Worm (Caenorhabditis elegans): ENCODE measurements around the gene coa-3.
A peak's percentile ranks its signal among the peaks of the same experiment; 100 is the strongest.

The coa-3 gene

ce11 chrII:4621650-4622049 lies 19.2 kb upstream of the coa-3 start, which contains the start of gene clec-139:
Gene clec-139 (minus strand): TSS chrII:4621750.
- TF ChIP-seq unc-62 (GFP tag; optimal IDR thresholded peaks at IDR 0.05 in 1 of 2) (peak in 1 of 2 experiments; percentile 47), unc-62 (tag; optimal IDR thresholded peaks at IDR 0.05) (no peak), egl-27 (tag; optimal IDR thresholded peaks at IDR 0.05) (no peak)

- no peak for TF ChIP-seq D1046.2 (GFP tag; IDR thresholded peaks at IDR 0.05)
- TF ChIP-seq rbr-2 (tag; optimal IDR thresholded peaks at IDR 0.05), result no peak
- TF ChIP-seq zfp-3 (GFP tag; conservative IDR thresholded peaks at IDR 0.05), result no peak
- no peak for TF ChIP-seq lim-7 (GFP tag; IDR thresholded peaks at IDR 0.05)
- TF ChIP-seq tag-97 (GFP tag; IDR thresholded peaks at IDR 0.05), result no peak
- TF ChIP-seq pha-4 (GFP tag; IDR thresholded peaks at IDR 0.05), result no peak
- TF ChIP-seq pha-4 (tag; optimal IDR thresholded peaks at IDR 0.05), result no peak
- no peak for TF ChIP-seq dmd-6 (GFP tag; IDR thresholded peaks at IDR 0.05)
- no peak for TF ChIP-seq arid-1 (GFP tag; conservative IDR thresholded peaks at IDR 0.05)
- TF ChIP-seq ceh-62 (tag; optimal IDR thresholded peaks at IDR 0.05), result no peak
- no peak for TF ChIP-seq fos-1 (tag; optimal IDR thresholded peaks at IDR 0.05)
Observed at ce11 chrII:4619700-4620099, 17.3 kb upstream of the coa-3 start, which contains the start of gene clec-138. Gene clec-138 (minus strand): TSS chrII:4619800.

- TF ChIP-seq nhr-25 (tag; optimal IDR thresholded peaks at IDR 0.05; ENCODE audit: borderline replicate concordance, insufficient read depth) (no peak), madf-9 (GFP tag; conservative IDR thresholded peaks at IDR 0.05) (no peak), attf-4 (tag; optimal IDR thresholded peaks at IDR 0.05) (no peak), jun-1 (tag; optimal IDR thresholded peaks at IDR 0.05) (no peak), hif-1 (tag; optimal IDR thresholded peaks at IDR 0.05) (no peak), hlh-30 (tag; optimal IDR thresholded peaks at IDR 0.05; ENCODE audit: insufficient read depth) (no peak), D1046.2 (GFP tag; IDR thresholded peaks at IDR 0.05) (no peak)
Observed at ce11 chrII:4617990-4618389, 15.6 kb upstream of the coa-3 start, which contains the start of gene clec-137. Gene clec-137 (minus strand): TSS chrII:4618090.

ce11 chrII:4616443-4616842 lies 14.0 kb upstream of the coa-3 start, which contains the start of gene clec-136:
Gene clec-136 (minus strand): TSS chrII:4616543.
- TF ChIP-seq pha-4 (GFP tag; IDR thresholded peaks at IDR 0.05) (no peak), pha-4 (tag; optimal IDR thresholded peaks at IDR 0.05) (no peak), dmd-8 (GFP tag; IDR thresholded peaks at IDR 0.05) (no peak), T20F7.1 (GFP tag; optimal IDR thresholded peaks at IDR 0.05) (no peak), attf-4 (tag; optimal IDR thresholded peaks at IDR 0.05) (no peak), mdt-29 (GFP tag; IDR thresholded peaks at IDR 0.05) (no peak), duxl-1 (tag; optimal IDR thresholded peaks at IDR 0.05; ENCODE audit: poor library complexity) (no peak), saeg-2 (GFP tag; IDR thresholded peaks at IDR 0.05) (no peak), lim-7 (GFP tag; IDR thresholded peaks at IDR 0.05) (no peak), hif-1 (tag; optimal IDR thresholded peaks at IDR 0.05) (no peak)

- TF ChIP-seq aly-2 (tag; optimal IDR thresholded peaks at IDR 0.05) (no peak), vab-7 (GFP tag; IDR thresholded peaks at IDR 0.05) (no peak), nhr-42 (GFP tag; IDR thresholded peaks at IDR 0.05) (no peak), dmd-8 (GFP tag; IDR thresholded peaks at IDR 0.05) (no peak), zfp-3 (GFP tag; conservative IDR thresholded peaks at IDR 0.05) (no peak), nhr-77 (tag; optimal IDR thresholded peaks at IDR 0.05) (no peak), nhr-41 (GFP tag; IDR thresholded peaks at IDR 0.05) (no peak), nhr-237 (tag; optimal IDR thresholded peaks at IDR 0.05) (no peak), nhr-6 (tag; optimal IDR thresholded peaks at IDR 0.05) (no peak), aha-1 (tag) (no peak), egl-27 (tag; optimal IDR thresholded peaks at IDR 0.05) (no peak), nhr-76 (tag; optimal IDR thresholded peaks at IDR 0.05) (no peak), Y48G9A.11 (GFP tag; IDR thresholded peaks at IDR 0.05) (no peak)
Observed at ce11 chrII:4612694-4613093, 10.3 kb upstream of the coa-3 start, which contains the start of gene pqn-35. Gene pqn-35 (plus strand): TSS chrII:4612994.

Data from whole organism, L4 larva.